Fruit fly (Drosophila melanogaster) S2 (cell line): ENCODE measurements around the gene CapaR.

Experiments
- CG8478 ChIP-seq: fragments of >200 bp; optimal IDR thresholded peaks from 2 replicates; lab custom pipeline; 2018
- CTCF ChIP-seq, 2 experiments: fragments of >200 bp; optimal IDR thresholded peaks; 2 replicates each; lab custom pipeline; 2018

- TF ChIP-seq CG8478 (lab: Kevin White, UChicago) (no peak), CTCF (optimal IDR thresholded peaks at IDR 0.05; lab: Kevin White, UChicago) (no peak)
These were observed 37.7 kb downstream of the CapaR start for dm6 chr3L:21524071-21524889.
